Fruit fly (Drosophila melanogaster) whole organism, wandering third instar larva: ENCODE measurements around the gene CG17768.

Source experiments
- HLH106 ChIP-seq: fragments of 200-800 bp; optimal IDR thresholded peaks from 3 replicates; lab custom pipeline; 2019; ENCODE audit warnings: missing biosample characterization, mild to moderate bottlenecking, missing genetic modification characterization, moderate library complexity
- Hr78 ChIP-seq: fragments of >200 bp; optimal IDR thresholded peaks from 2 replicates; lab custom pipeline; 2017; ENCODE audit warnings: missing biosample characterization, missing genetic modification characterization
- Hr83 ChIP-seq: fragments of 200-300 bp; sonication (Bioruptor generic); optimal IDR thresholded peaks from 2 replicates; lab custom pipeline; 2016; ENCODE audit warnings: missing biosample characterization, mild to moderate bottlenecking, missing genetic modification characterization, moderate library complexity; ENCODE audit not compliant: poor library complexity, severe bottlenecking
- Jra ChIP-seq: sonication (Bioruptor generic); optimal IDR thresholded peaks from 2 replicates; lab custom pipeline; 2016; ENCODE audit warnings: missing biosample characterization, missing genetic modification characterization
- Myc ChIP-seq: fragments of >200 bp; optimal IDR thresholded peaks from 2 replicates; lab custom pipeline; 2017
- Rel ChIP-seq, 2 experiments: fragments of 200-800 bp; sonication (Bioruptor generic) in 1 of 2; optimal IDR thresholded peaks; 2 replicates in 1 of 2; 3 replicates in 1 of 2; lab custom pipeline; 2016 to 2019; ENCODE audit warnings: mild to moderate bottlenecking in 2 of 2, missing biosample characterization in 2 of 2, missing genetic modification characterization in 2 of 2, moderate library complexity in 1 of 2
- brk ChIP-seq: fragments of 200-800 bp; sonication (Bioruptor generic); optimal IDR thresholded peaks from 2 replicates; lab custom pipeline; 2016; ENCODE audit warnings: missing biosample characterization, mild to moderate bottlenecking, missing genetic modification characterization
- foxo ChIP-seq, 2 experiments: fragments of 200-800 bp; sonication (Bioruptor generic); optimal IDR thresholded peaks; 2 replicates in 1 of 2; 3 replicates in 1 of 2; lab custom pipeline; 2016 to 2017; ENCODE audit warnings: missing biosample characterization in 2 of 2, missing genetic modification characterization in 2 of 2
- fru ChIP-seq: fragments of 200-800 bp; sonication (Bioruptor generic); optimal IDR thresholded peaks from 3 replicates; lab custom pipeline; 2016; ENCODE audit warnings: missing biosample characterization, mild to moderate bottlenecking, missing genetic modification characterization
- lola ChIP-seq: fragments of >200 bp; optimal IDR thresholded peaks from 2 replicates; lab custom pipeline; 2017; ENCODE audit warnings: missing biosample characterization, missing genetic modification characterization
- usp ChIP-seq: fragments of >200 bp; optimal IDR thresholded peaks from 2 replicates; lab custom pipeline; 2017; ENCODE audit warnings: missing biosample characterization, missing genetic modification characterization

dm6 chr2L:10425599-10425998, 20.6 kb upstream of the CG17768 start:
- no peak for TF ChIP-seq Rel (GFP tag; optimal IDR thresholded peaks at IDR 0.05; lab: Kevin White, UChicago)
- TF ChIP-seq Rel (tag; optimal IDR thresholded peaks at IDR 0.05; lab: Kevin White, UChicago), result no peak
- no peak for TF ChIP-seq Myc (lab: Kevin White, UChicago)
- TF ChIP-seq lola (GFP tag; lab: Kevin White, UChicago), result no peak
- TF ChIP-seq fru (GFP tag; lab: Kevin White, UChicago), result no peak
- no peak for TF ChIP-seq usp (GFP tag; lab: Kevin White, UChicago)
- no peak for TF ChIP-seq Jra
- no peak for TF ChIP-seq Hr78 (GFP tag; lab: Kevin White, UChicago)
- TF ChIP-seq Hr83 (GFP tag; lab: Kevin White, UChicago), result no peak
- TF ChIP-seq brk (GFP tag; lab: Kevin White, UChicago), result no peak
- no peak for TF ChIP-seq foxo (GFP tag; optimal IDR thresholded peaks at IDR 0.05; lab: Kevin White, UChicago)
- TF ChIP-seq HLH106 (tag; lab: Kevin White, UChicago), result no peak
